Fruit fly (Drosophila melanogaster) whole organism, embryonic: ENCODE measurements around the gene Gbs-70E.

ENCODE experiments used
- B-H2 ChIP-seq: fragments of 200-800 bp; sonication (Bioruptor generic); optimal IDR thresholded peaks from 2 replicates; lab custom pipeline; 2018; ENCODE audit warnings: missing biosample characterization, mild to moderate bottlenecking, missing genetic modification characterization
- Bgb ChIP-seq: fragments of 200-800 bp; sonication (Bioruptor generic); IDR thresholded peaks from 2 replicates; pipeline ENCODE4 v1.3.6; 2022; ENCODE audit warnings: missing biosample characterization, missing genetic modification characterization; ENCODE audit not compliant: partially characterized antibody
- CG10147 ChIP-seq: fragments of 200-800 bp; sonication (Bioruptor generic); optimal IDR thresholded peaks from 2 replicates; lab custom pipeline; 2019; ENCODE audit warnings: missing biosample characterization, mild to moderate bottlenecking, missing genetic modification characterization, moderate library complexity
- CG10543 ChIP-seq: fragments of 200-800 bp; sonication (Bioruptor generic); optimal IDR thresholded peaks from 3 replicates; lab custom pipeline; 2017; ENCODE audit warnings: missing biosample characterization, mild to moderate bottlenecking, missing genetic modification characterization, moderate library complexity
- CG11085 ChIP-seq: fragments of 200-800 bp; sonication (Bioruptor generic); IDR thresholded peaks from 2 replicates; pipeline ENCODE4 v1.3.6; 2022; ENCODE audit warnings: missing biosample characterization, missing genetic modification characterization
- CG12236 ChIP-seq: fragments of 200-800 bp; sonication (Bioruptor generic); optimal IDR thresholded peaks from 2 replicates; lab custom pipeline; 2016; ENCODE audit warnings: missing biosample characterization, missing genetic modification characterization
- CG12769 ChIP-seq: fragments of 200-800 bp; sonication (Bioruptor generic); optimal IDR thresholded peaks from 2 replicates; lab custom pipeline; 2019; ENCODE audit warnings: missing biosample characterization, mild to moderate bottlenecking, missing genetic modification characterization, moderate library complexity
- CG14441 ChIP-seq: fragments of 200-800 bp; sonication (Bioruptor generic); IDR thresholded peaks from 2 replicates; pipeline ENCODE4 v1.3.6; 2022; ENCODE audit warnings: missing biosample characterization, missing genetic modification characterization
- CG14860 ChIP-seq: fragments of 200-800 bp; sonication (Bioruptor generic); IDR thresholded peaks from 3 replicates; pipeline ENCODE4 v1.3.6; 2022; ENCODE audit warnings: missing biosample characterization, missing genetic modification characterization; ENCODE audit not compliant: partially characterized antibody
- CG17186 ChIP-seq: fragments of 200-800 bp; sonication (Bioruptor generic); optimal IDR thresholded peaks from 3 replicates; lab custom pipeline; 2017; ENCODE audit warnings: missing biosample characterization, missing genetic modification reagents, missing genetic modification characterization
- CG17829 ChIP-seq: fragments of 200-800 bp; optimal IDR thresholded peaks from 2 replicates; lab custom pipeline; 2019; ENCODE audit warnings: missing biosample characterization, mild to moderate bottlenecking, missing genetic modification characterization, moderate library complexity
- CG18599 ChIP-seq: fragments of 200-800 bp; sonication (Bioruptor generic); optimal IDR thresholded peaks from 3 replicates; lab custom pipeline; 2017; ENCODE audit warnings: missing biosample characterization, missing genetic modification characterization, mild to moderate bottlenecking, moderate library complexity, missing genetic modification reagents
- CG3281 ChIP-seq: fragments of 200-800 bp; sonication (Bioruptor generic); optimal IDR thresholded peaks from 3 replicates; lab custom pipeline; 2017; ENCODE audit warnings: missing biosample characterization, mild to moderate bottlenecking, missing genetic modification characterization
- CG3838 ChIP-seq: fragments of 200-800 bp; sonication (Bioruptor generic); optimal IDR thresholded peaks from 3 replicates; lab custom pipeline; 2016; ENCODE audit warnings: missing biosample characterization, missing genetic modification characterization
- CG4328 ChIP-seq: fragments of 200-800 bp; sonication (Bioruptor generic); optimal IDR thresholded peaks from 3 replicates; lab custom pipeline; 2017; ENCODE audit warnings: missing biosample characterization, missing genetic modification reagents, missing genetic modification characterization
- CG4360 ChIP-seq: fragments of 200-800 bp; sonication (Bioruptor generic); IDR thresholded peaks from 2 replicates; pipeline ENCODE4 v1.3.6; 2022; ENCODE audit warnings: missing biosample characterization, missing genetic modification characterization
- CG4730 ChIP-seq: fragments of 200-800 bp; sonication (Bioruptor generic); IDR thresholded peaks from 2 replicates; pipeline ENCODE4 v1.3.6; 2022; ENCODE audit warnings: missing biosample characterization, missing genetic modification characterization
- CG6813 ChIP-seq: fragments of 200-800 bp; sonication (Bioruptor generic); optimal IDR thresholded peaks from 2 replicates; lab custom pipeline; 2017; ENCODE audit warnings: missing biosample characterization, missing genetic modification characterization, mild to moderate bottlenecking, moderate library complexity, missing genetic modification reagents
- CG7987 ChIP-seq: fragments of 200-800 bp; sonication (Bioruptor generic); optimal IDR thresholded peaks from 2 replicates; lab custom pipeline; 2018; ENCODE audit warnings: missing biosample characterization, mild to moderate bottlenecking, missing genetic modification characterization, moderate library complexity
- CG8290 ChIP-seq, 3 experiments: fragments of 200-800 bp; sonication (Bioruptor generic); optimal IDR thresholded peaks; 2 replicates each; lab custom pipeline; 2016 to 2019; ENCODE audit warnings: missing biosample characterization in 3 of 3, missing genetic modification characterization in 3 of 3, mild to moderate bottlenecking in 2 of 3, moderate library complexity in 1 of 3
- CG9727 ChIP-seq: fragments of 200-800 bp; sonication (Bioruptor generic); optimal IDR thresholded peaks from 3 replicates; lab custom pipeline; 2017; ENCODE audit warnings: missing biosample characterization, mild to moderate bottlenecking, missing genetic modification characterization
- Dip2 ChIP-seq: fragments of 200-800 bp; sonication (Bioruptor generic); IDR thresholded peaks from 2 replicates; pipeline ENCODE4 v1.3.6; 2022; ENCODE audit warnings: missing biosample characterization, missing genetic modification characterization
- E2f1 ChIP-seq: fragments of 200-800 bp; sonication (Bioruptor generic); IDR thresholded peaks from 2 replicates; pipeline ENCODE4 v1.3.6; 2022; ENCODE audit warnings: missing biosample characterization, missing genetic modification characterization
- Meics ChIP-seq: fragments of 200-800 bp; sonication (Bioruptor generic); optimal IDR thresholded peaks from 2 replicates; lab custom pipeline; 2017; ENCODE audit warnings: missing biosample characterization, mild to moderate bottlenecking, missing genetic modification characterization
- PHDP ChIP-seq: fragments of 200-800 bp; sonication (Bioruptor generic); optimal IDR thresholded peaks from 3 replicates; lab custom pipeline; 2018; ENCODE audit warnings: missing biosample characterization, mild to moderate bottlenecking, missing genetic modification characterization, moderate library complexity
- Sin3A ChIP-seq: fragments of >200 bp; optimal IDR thresholded peaks from 2 replicates; lab custom pipeline; 2018
- al ChIP-seq: fragments of 200-800 bp; sonication (Bioruptor generic); IDR thresholded peaks from 2 replicates; pipeline ENCODE4 v1.3.6; 2022; ENCODE audit warnings: missing biosample characterization, missing genetic modification characterization
- ato ChIP-seq: fragments of 200-800 bp; sonication (Bioruptor generic); IDR thresholded peaks from 2 replicates; pipeline ENCODE4 v1.3.6; 2022; ENCODE audit warnings: missing biosample characterization, missing genetic modification characterization; ENCODE audit not compliant: partially characterized antibody
- bcd ChIP-seq: fragments of 200-800 bp; sonication (Bioruptor generic); optimal IDR thresholded peaks from 2 replicates; lab custom pipeline; 2017; ENCODE audit warnings: missing biosample characterization, mild to moderate bottlenecking, missing genetic modification characterization
- bigmax ChIP-seq: fragments of 200-800 bp; sonication (Bioruptor generic); optimal IDR thresholded peaks from 2 replicates; lab custom pipeline; 2018; ENCODE audit warnings: missing biosample characterization, mild to moderate bottlenecking, missing genetic modification characterization
- btn ChIP-seq: fragments of 200-800 bp; sonication (Bioruptor generic); optimal IDR thresholded peaks from 2 replicates; lab custom pipeline; 2016; ENCODE audit warnings: missing biosample characterization, missing genetic modification characterization
- caup ChIP-seq: fragments of 200-800 bp; sonication (Bioruptor generic); optimal IDR thresholded peaks from 3 replicates; lab custom pipeline; 2017; ENCODE audit warnings: missing biosample characterization, mild to moderate bottlenecking, missing genetic modification characterization, moderate library complexity; ENCODE audit not compliant: severe bottlenecking
- cwo ChIP-seq: fragments of 200-800 bp; sonication (Bioruptor generic); optimal IDR thresholded peaks from 3 replicates; lab custom pipeline; 2017; ENCODE audit warnings: missing biosample characterization, missing genetic modification characterization, mild to moderate bottlenecking, moderate library complexity, missing genetic modification reagents
- dan ChIP-seq: fragments of 200-800 bp; sonication (Bioruptor generic); IDR thresholded peaks from 2 replicates; pipeline ENCODE4 v1.3.6; 2022; ENCODE audit warnings: missing biosample characterization, missing genetic modification characterization
- dmrt11E ChIP-seq: fragments of 200-800 bp; sonication (Bioruptor generic); optimal IDR thresholded peaks from 3 replicates; lab custom pipeline; 2018; ENCODE audit warnings: missing biosample characterization, mild to moderate bottlenecking, missing genetic modification characterization, moderate library complexity
- fd3F ChIP-seq: fragments of 200-800 bp; sonication (Bioruptor generic); optimal IDR thresholded peaks from 2 replicates; lab custom pipeline; 2018; ENCODE audit warnings: missing biosample characterization, mild to moderate bottlenecking, missing genetic modification characterization, moderate library complexity
- hb ChIP-seq: fragments of 200-800 bp; sonication (Bioruptor generic); IDR thresholded peaks from 3 replicates; pipeline ENCODE4 v1.3.6; 2022; ENCODE audit warnings: missing biosample characterization, missing genetic modification characterization; ENCODE audit not compliant: partially characterized antibody
- kah ChIP-seq: fragments of 200-800 bp; sonication (Bioruptor generic); optimal IDR thresholded peaks from 2 replicates; lab custom pipeline; 2018; ENCODE audit warnings: missing biosample characterization, mild to moderate bottlenecking, missing genetic modification characterization
- lilli ChIP-seq: fragments of 200-800 bp; sonication (Bioruptor generic); optimal IDR thresholded peaks from 3 replicates; lab custom pipeline; 2016; ENCODE audit warnings: missing biosample characterization, missing genetic modification characterization
- pfk ChIP-seq: fragments of 200-800 bp; sonication (Bioruptor generic); optimal IDR thresholded peaks from 2 replicates; lab custom pipeline; 2018; ENCODE audit warnings: missing biosample characterization, mild to moderate bottlenecking, missing genetic modification characterization, moderate library complexity
- ranshi ChIP-seq: fragments of 200-800 bp; sonication (Bioruptor generic); IDR thresholded peaks from 2 replicates; pipeline ENCODE4 v1.3.6; 2022; ENCODE audit warnings: missing biosample characterization, missing genetic modification characterization
- sens ChIP-seq: fragments of 200-800 bp; sonication (Bioruptor generic); peaks from one replicate; lab custom pipeline; 2016; ENCODE audit warnings: missing biosample characterization, missing genetic modification characterization
- slbo ChIP-seq: fragments of 200-800 bp; sonication (Bioruptor generic); IDR thresholded peaks from 2 replicates; pipeline ENCODE4 v1.3.6; 2022; ENCODE audit warnings: missing biosample characterization, missing genetic modification characterization
- zfh1 ChIP-seq: fragments of 200-800 bp; sonication (Bioruptor generic); IDR thresholded peaks from 3 replicates; pipeline ENCODE4 v1.3.6; 2022; ENCODE audit warnings: missing biosample characterization, missing genetic modification characterization

Gene Gbs-70E

dm6 chr3L:14544987-14545943 lies 5.5 kb downstream of the Gbs-70E start (continued):
- TF ChIP-seq CG11085 (GFP tag; lab: Robert Waterston, UW) = no peak
- TF ChIP-seq btn (GFP tag; lab: Kevin White, UChicago) = peak; percentile 6

- 0 out of 3 replicates have a peak, but pooled peaks have one; percentile 36 for TF ChIP-seq zfh1 (GFP tag; lab: Robert Waterston, UW)
- peak; percentile 49 for TF ChIP-seq Meics (GFP tag; lab: Kevin White, UChicago)
- peak; percentile 58; the same call in 1 of the 2 replicates for TF ChIP-seq ranshi (GFP tag; lab: Robert Waterston, UW)
- TF ChIP-seq hb (GFP tag; lab: Robert Waterston, UW) = no peak; the same call in 2 of the 3 replicates
- peak; percentile 5 for TF ChIP-seq CG8290 (GFP tag; optimal IDR thresholded peaks at IDR 0.05; lab: Kevin White, UChicago)
- TF ChIP-seq CG8290 (tag; optimal IDR thresholded peaks at IDR 0.05; lab: Kevin White, UChicago) = peak in 1 of 2 experiments; percentile 84
- no peak for TF ChIP-seq slbo (GFP tag; lab: Robert Waterston, UW)
- TF ChIP-seq CG10543 = peak; percentile 52
- peak; percentile 84 for TF ChIP-seq kah (GFP tag; lab: Kevin White, UChicago)
- TF ChIP-seq bcd = peak; percentile 33
- TF ChIP-seq CG17186 (GFP tag; lab: Kevin White, UChicago) = no peak
- peak; percentile 33 for TF ChIP-seq caup (GFP tag; lab: Kevin White, UChicago)
- peak; percentile 10 for TF ChIP-seq PHDP (tag; lab: Kevin White, UChicago)
- TF ChIP-seq CG4360 (GFP tag; lab: Robert Waterston, UW) = 0 out of 2 replicates have a peak, but pooled peaks have one; percentile 27
- TF ChIP-seq CG6813 (GFP tag; lab: Kevin White, UChicago) = peak; percentile 31
- TF ChIP-seq CG9727 (GFP tag; lab: Kevin White, UChicago) = peak; percentile 11
- no peak for TF ChIP-seq fd3F (GFP tag; lab: Kevin White, UChicago)
- peak; percentile 24 for TF ChIP-seq CG17829 (tag; lab: Kevin White, UChicago)
- TF ChIP-seq pfk (GFP tag; lab: Kevin White, UChicago) = no peak
- TF ChIP-seq al (GFP tag; lab: Robert Waterston, UW) = no peak
- TF ChIP-seq CG18599 (GFP tag; lab: Kevin White, UChicago) = peak; percentile 55
- TF ChIP-seq CG12769 (tag; lab: Kevin White, UChicago) = peak; percentile 72
- no peak for TF ChIP-seq bigmax (GFP tag; lab: Kevin White, UChicago)
- no peak for TF ChIP-seq dan
- TF ChIP-seq sens (GFP tag; lab: Kevin White, UChicago) = peak; percentile 74
- no peak for TF ChIP-seq lilli
- TF ChIP-seq Bgb (GFP tag; lab: Robert Waterston, UW) = peak; percentile 69
- no peak for TF ChIP-seq CG4328 (GFP tag; lab: Kevin White, UChicago)
- peak; percentile 26 for TF ChIP-seq cwo (GFP tag; lab: Kevin White, UChicago)
- TF ChIP-seq ato (GFP tag; lab: Robert Waterston, UW) = no peak
- TF ChIP-seq CG14441 (GFP tag; lab: Robert Waterston, UW) = peak; percentile 51
- TF ChIP-seq CG14860 (GFP tag; lab: Robert Waterston, UW) = peak; percentile 35; the same call in 1 of the 3 replicates
- TF ChIP-seq CG10147 (GFP tag; lab: Kevin White, UChicago) = peak; percentile 16
- peak; percentile 37; the same call in 1 of the 2 replicates for TF ChIP-seq E2f1 (GFP tag; lab: Robert Waterston, UW)
- TF ChIP-seq B-H2 = no peak
- TF ChIP-seq Sin3A (lab: Kevin White, UChicago) = no peak
- TF ChIP-seq CG3838 (GFP tag; lab: Kevin White, UChicago) = no peak
- TF ChIP-seq CG7987 (GFP tag; lab: Kevin White, UChicago) = peak; percentile 99
- no peak for TF ChIP-seq Dip2 (GFP tag; lab: Robert Waterston, UW)
- TF ChIP-seq CG12236 (GFP tag; lab: Kevin White, UChicago) = no peak
- TF ChIP-seq CG4730 (GFP tag; lab: Robert Waterston, UW) = no peak
- no peak for TF ChIP-seq dmrt11E
- TF ChIP-seq CG3281 (GFP tag; lab: Kevin White, UChicago) = peak; percentile 27
- TF ChIP-seq btn (GFP tag; lab: Kevin White, UChicago) = no peak
These were observed 6.7 kb downstream of the Gbs-70E start for dm6 chr3L:14543971-14544655.
